Fruit fly (Drosophila melanogaster): ENCODE results near the gene CG45045.
A peak's percentile ranks its signal among the peaks of the same experiment; 100 is the strongest.

- TF ChIP-seq CG15336 (GFP tag; IDR thresholded peaks at IDR 0.05), result peak; percentile 90
- peak; percentile 78 for TF ChIP-seq Blimp-1 (GFP tag; optimal IDR thresholded peaks at IDR 0.05)
- peak; percentile 92 for TF ChIP-seq topi (GFP tag; optimal IDR thresholded peaks at IDR 0.05)
- TF ChIP-seq Lpt (GFP tag; optimal IDR thresholded peaks at IDR 0.05), result peak; percentile 88
- TF ChIP-seq svp (GFP tag), result peak; percentile 97
- peak; percentile 84 for TF ChIP-seq Hr39 (GFP tag; optimal IDR thresholded peaks at IDR 0.05)
- peak; percentile 90 for TF ChIP-seq Sox102F (GFP tag; optimal IDR thresholded peaks at IDR 0.05)
- TF ChIP-seq Met (GFP tag; optimal IDR thresholded peaks at IDR 0.05), result peak; percentile 92
- peak; percentile 69 for TF ChIP-seq CG8319 (GFP tag; optimal IDR thresholded peaks at IDR 0.05)
- TF ChIP-seq OdsH (GFP tag; optimal IDR thresholded peaks at IDR 0.05), result peak; percentile 91
- TF ChIP-seq Ets21C (GFP tag; optimal IDR thresholded peaks at IDR 0.05), result peak; percentile 78
Measured at dm6 chr3R:17679368-17679997, 12.1 kb downstream of the CG45045 start.

All from whole organism, prepupa.